Fruit fly (Drosophila melanogaster) whole organism, embryonic: ENCODE data around the gene CG33281.

Experiments
- Aef1 ChIP-seq: fragments of 200-800 bp; sonication (Bioruptor generic); IDR thresholded peaks from 3 replicates; pipeline ENCODE4 v1.3.6; 2022; ENCODE audit warnings: missing biosample characterization, missing genetic modification characterization
- Awh ChIP-seq: fragments of 200-800 bp; sonication (Bioruptor generic); IDR thresholded peaks from 2 replicates; pipeline ENCODE4, ENCODE4 v1.3.6; 2022; ENCODE audit warnings: missing biosample characterization, missing genetic modification characterization
- Blimp-1 ChIP-seq: fragments of 200-800 bp; sonication (Bioruptor generic); optimal IDR thresholded peaks from 3 replicates; lab custom pipeline; 2018; ENCODE audit warnings: missing biosample characterization, missing genetic modification characterization, mild to moderate bottlenecking, moderate library complexity, missing genetic modification reagents
- CG12104 ChIP-seq: fragments of 200-800 bp; sonication (Bioruptor generic); optimal IDR thresholded peaks from 3 replicates; lab custom pipeline; 2016; ENCODE audit warnings: missing biosample characterization, missing genetic modification characterization
- CG13894 ChIP-seq: fragments of 200-800 bp; sonication (Bioruptor generic); optimal IDR thresholded peaks from 3 replicates; lab custom pipeline; 2018; ENCODE audit warnings: missing biosample characterization, mild to moderate bottlenecking, missing genetic modification characterization, moderate library complexity
- CG14014 ChIP-seq: fragments of 200-800 bp; sonication (Bioruptor generic); IDR thresholded peaks from 2 replicates; pipeline ENCODE4 v1.3.6; 2022; ENCODE audit warnings: missing biosample characterization, missing genetic modification characterization
- CG15073 ChIP-seq: fragments of 200-800 bp; sonication (Bioruptor generic); optimal IDR thresholded peaks from 2 replicates; lab custom pipeline; 2016; ENCODE audit warnings: missing biosample characterization, missing genetic modification characterization
- CG15479 ChIP-seq: fragments of 200-800 bp; sonication (Bioruptor generic); optimal IDR thresholded peaks from 3 replicates; lab custom pipeline; 2019; ENCODE audit warnings: missing biosample characterization, mild to moderate bottlenecking, missing genetic modification characterization, moderate library complexity
- CG15514 ChIP-seq: fragments of 200-800 bp; sonication (Bioruptor generic); optimal IDR thresholded peaks from 3 replicates; lab custom pipeline; 2017; ENCODE audit warnings: missing biosample characterization, missing genetic modification characterization, mild to moderate bottlenecking, moderate library complexity, missing genetic modification reagents
- CG16815 ChIP-seq: fragments of 200-800 bp; sonication (Bioruptor generic); optimal IDR thresholded peaks from 3 replicates; lab custom pipeline; 2017; ENCODE audit warnings: missing biosample characterization, mild to moderate bottlenecking, missing genetic modification characterization
- CG17829 ChIP-seq: fragments of 200-800 bp; optimal IDR thresholded peaks from 2 replicates; lab custom pipeline; 2019; ENCODE audit warnings: missing biosample characterization, mild to moderate bottlenecking, missing genetic modification characterization, moderate library complexity
- CG18011 ChIP-seq: fragments of 200-800 bp; sonication (Bioruptor generic); optimal IDR thresholded peaks from 2 replicates; lab custom pipeline; 2017; ENCODE audit warnings: missing biosample characterization, missing genetic modification characterization, mild to moderate bottlenecking, moderate library complexity, missing genotype
- CG18262 ChIP-seq: fragments of 200-800 bp; optimal IDR thresholded peaks from 3 replicates; lab custom pipeline; 2019; ENCODE audit warnings: missing biosample characterization, mild to moderate bottlenecking, missing genetic modification characterization, moderate library complexity
- CG2120 ChIP-seq: fragments of 200-800 bp; sonication (Bioruptor generic); optimal IDR thresholded peaks from 3 replicates; lab custom pipeline; 2016; ENCODE audit warnings: missing biosample characterization, missing genetic modification characterization
- CG2875 ChIP-seq: fragments of 200-800 bp; sonication (Bioruptor generic); optimal IDR thresholded peaks from 2 replicates; lab custom pipeline; 2017; ENCODE audit warnings: missing biosample characterization, mild to moderate bottlenecking, missing genetic modification characterization, missing genetic modification reagents
- CG30020 ChIP-seq: fragments of 200-800 bp; optimal IDR thresholded peaks from 2 replicates; lab custom pipeline; 2019; ENCODE audit warnings: missing biosample characterization, mild to moderate bottlenecking, missing genetic modification characterization, moderate library complexity
- CG3065 ChIP-seq: fragments of 200-800 bp; sonication (Bioruptor generic); optimal IDR thresholded peaks from 2 replicates; lab custom pipeline; 2016; ENCODE audit warnings: missing biosample characterization, missing genetic modification characterization
- CG31441 ChIP-seq: fragments of 200-800 bp; sonication (Bioruptor generic); IDR thresholded peaks from 2 replicates; pipeline ENCODE4 v1.3.6; 2022; ENCODE audit warnings: missing biosample characterization, missing genetic modification characterization
- CG33213 ChIP-seq: fragments of 200-800 bp; sonication (Bioruptor generic); optimal IDR thresholded peaks from 3 replicates; lab custom pipeline; 2016; ENCODE audit warnings: missing biosample characterization, missing genetic modification characterization
- CG6175 ChIP-seq: fragments of 200-800 bp; sonication (Bioruptor generic); IDR thresholded peaks from 3 replicates; pipeline ENCODE4 v1.3.6; 2022; ENCODE audit warnings: missing biosample characterization, missing genetic modification characterization
- CG6683 ChIP-seq: fragments of 200-800 bp; sonication (Bioruptor generic); optimal IDR thresholded peaks from 2 replicates; lab custom pipeline; 2017; ENCODE audit warnings: missing biosample characterization, mild to moderate bottlenecking, missing genetic modification characterization, missing genetic modification reagents
- CG8281 ChIP-seq: fragments of 200-800 bp; sonication (Bioruptor generic); optimal IDR thresholded peaks from 2 replicates; lab custom pipeline; 2018; ENCODE audit warnings: missing biosample characterization, mild to moderate bottlenecking, missing genetic modification characterization, moderate library complexity
- CG9215 ChIP-seq: fragments of 200-800 bp; sonication (Bioruptor generic); IDR thresholded peaks from 2 replicates; pipeline ENCODE4 v1.3.6; 2022; ENCODE audit warnings: missing biosample characterization, missing genetic modification characterization
- CG9797 ChIP-seq: fragments of 200-800 bp; sonication (Bioruptor generic); optimal IDR thresholded peaks from 3 replicates; lab custom pipeline; 2018; ENCODE audit warnings: missing biosample characterization, mild to moderate bottlenecking, missing genetic modification characterization
- CrebB ChIP-seq: fragments of 200-800 bp; sonication (Bioruptor generic); optimal IDR thresholded peaks from 3 replicates; lab custom pipeline; 2018; ENCODE audit warnings: missing biosample characterization, mild to moderate bottlenecking, missing genetic modification characterization
- D19B ChIP-seq: fragments of 200-800 bp; sonication (Bioruptor generic); optimal IDR thresholded peaks from 2 replicates; lab custom pipeline; 2017; ENCODE audit warnings: missing biosample characterization, mild to moderate bottlenecking, missing genetic modification characterization
- ERR ChIP-seq: fragments of 200-800 bp; sonication (Bioruptor generic); optimal IDR thresholded peaks from 2 replicates; lab custom pipeline; 2016; ENCODE audit warnings: missing biosample characterization, missing genetic modification characterization
- Gug ChIP-seq: fragments of 200-800 bp; sonication (Bioruptor generic); IDR thresholded peaks from 4 replicates; pipeline ENCODE4 v1.3.6; 2022; ENCODE audit warnings: missing biosample characterization, missing genetic modification characterization
- Hsf ChIP-seq: fragments of 200-800 bp; sonication (Bioruptor generic); optimal IDR thresholded peaks from 3 replicates; lab custom pipeline; 2016; ENCODE audit warnings: missing biosample characterization, missing genetic modification characterization
- PHDP ChIP-seq: fragments of 200-800 bp; sonication (Bioruptor generic); optimal IDR thresholded peaks from 3 replicates; lab custom pipeline; 2018; ENCODE audit warnings: missing biosample characterization, mild to moderate bottlenecking, missing genetic modification characterization, moderate library complexity
- Sry-β ChIP-seq: fragments of 200-800 bp; sonication (Bioruptor generic); optimal IDR thresholded peaks from 2 replicates; lab custom pipeline; 2018; ENCODE audit warnings: missing biosample characterization, mild to moderate bottlenecking, missing genetic modification characterization, moderate library complexity
- Sry-δ ChIP-seq: fragments of 200-800 bp; sonication (Bioruptor generic); optimal IDR thresholded peaks from 2 replicates; lab custom pipeline; 2016; ENCODE audit warnings: missing biosample characterization, missing genetic modification characterization
- abd-A ChIP-seq: fragments of 200-800 bp; sonication (Bioruptor generic); optimal IDR thresholded peaks from 3 replicates; lab custom pipeline; 2019; ENCODE audit warnings: missing biosample characterization, mild to moderate bottlenecking, missing genetic modification characterization, moderate library complexity
- ase ChIP-seq: fragments of 200-800 bp; sonication (Bioruptor generic); IDR thresholded peaks from 3 replicates; pipeline ENCODE4 v1.3.6; 2022; ENCODE audit warnings: missing biosample characterization, missing genetic modification characterization
- bowl ChIP-seq: fragments of 200-800 bp; sonication (Bioruptor generic); IDR thresholded peaks from 2 replicates; pipeline ENCODE4 v1.3.6; 2022; ENCODE audit warnings: missing biosample characterization, missing genetic modification characterization
- btn ChIP-seq: fragments of 200-800 bp; sonication (Bioruptor generic); optimal IDR thresholded peaks from 2 replicates; lab custom pipeline; 2016; ENCODE audit warnings: missing biosample characterization, missing genetic modification characterization
- croc ChIP-seq: fragments of 200-800 bp; sonication (Bioruptor generic); conservative IDR thresholded peaks from 3 replicates; pipeline ENCODE4 v1.3.6; 2022; ENCODE audit warnings: missing biosample characterization, missing genetic modification characterization
- dati ChIP-seq: fragments of 200-800 bp; sonication (Bioruptor generic); IDR thresholded peaks from 2 replicates; pipeline ENCODE4 v1.3.6; 2022; ENCODE audit warnings: missing biosample characterization, missing genetic modification characterization
- esg ChIP-seq: fragments of 200-800 bp; sonication (Bioruptor generic); conservative IDR thresholded peaks from 2 replicates; pipeline ENCODE4 v1.3.6; 2022; ENCODE audit warnings: missing biosample characterization, missing genetic modification characterization
- pros ChIP-seq: fragments of 200-800 bp; sonication (Bioruptor generic); optimal IDR thresholded peaks from 3 replicates; lab custom pipeline; 2019; ENCODE audit warnings: missing biosample characterization, mild to moderate bottlenecking, missing genetic modification characterization, moderate library complexity
- pum ChIP-seq: fragments of 200-800 bp; sonication (Bioruptor generic); optimal IDR thresholded peaks from 2 replicates; lab custom pipeline; 2016; ENCODE audit warnings: missing biosample characterization, missing genetic modification characterization
- pzg ChIP-seq: fragments of 200-800 bp; sonication (Bioruptor generic); optimal IDR thresholded peaks from 3 replicates; lab custom pipeline; 2018; ENCODE audit warnings: missing biosample characterization, mild to moderate bottlenecking, missing genetic modification characterization, moderate library complexity
- rib ChIP-seq: fragments of 200-800 bp; sonication (Bioruptor generic); IDR thresholded peaks from 2 replicates; pipeline ENCODE4 v1.3.6; 2022; ENCODE audit warnings: missing biosample characterization, missing genetic modification characterization
- sob ChIP-seq: fragments of 200-800 bp; sonication (Bioruptor generic); IDR thresholded peaks from 2 replicates; pipeline ENCODE4 v1.3.6; 2022; ENCODE audit warnings: missing biosample characterization, missing genetic modification characterization
- tll ChIP-seq, 2 experiments: fragments of 200-800 bp in 1 of 2; fragments of >200 bp in 1 of 2; sonication (Bioruptor generic) in 1 of 2; optimal IDR thresholded peaks; 2 replicates each; lab custom pipeline; 2017 to 2019; ENCODE audit warnings: missing biosample characterization in 2 of 2, missing genetic modification characterization in 2 of 2, mild to moderate bottlenecking in 1 of 2, moderate library complexity in 1 of 2
- tna ChIP-seq: fragments of 200-800 bp; sonication (Bioruptor generic); IDR thresholded peaks from 2 replicates; pipeline ENCODE4 v1.3.6; 2022; ENCODE audit warnings: missing biosample characterization, missing genetic modification characterization; ENCODE audit not compliant: partially characterized antibody
- tx ChIP-seq: fragments of 200-800 bp; sonication (Bioruptor generic); optimal IDR thresholded peaks from 2 replicates; lab custom pipeline; 2016; ENCODE audit warnings: missing biosample characterization, missing genetic modification characterization
- unpg ChIP-seq: fragments of 200-800 bp; sonication (Bioruptor generic); optimal IDR thresholded peaks from 3 replicates; lab custom pipeline; 2018; ENCODE audit warnings: missing biosample characterization, mild to moderate bottlenecking, missing genetic modification characterization, moderate library complexity

The CG33281 gene

dm6 chr2L:3302958-3303842, 20.8 kb upstream of the CG33281 start, which contains the start of gene CG9663 (continued):
- TF ChIP-seq CG18011 (GFP tag; lab: Kevin White, UChicago) (no peak), CG6175 (GFP tag; lab: Robert Waterston, UW) (no peak), CG2120 (GFP tag; lab: Kevin White, UChicago) (peak; percentile 34), CG13894 (peak; percentile 48), CG15514 (GFP tag; lab: Kevin White, UChicago) (peak; percentile 35), croc (GFP tag; lab: Robert Waterston, UW) (no peak), pros (peak; percentile 94), CG31441 (GFP tag; lab: Robert Waterston, UW) (no peak), dati (no peak), CG16815 (GFP tag; lab: Kevin White, UChicago) (no peak), Sry-δ (GFP tag; lab: Kevin White, UChicago) (peak; percentile 91), CG15073 (GFP tag; lab: Kevin White, UChicago) (peak; percentile 25), CG8281 (tag; lab: Kevin White, UChicago) (no peak), CrebB (no peak), tll (GFP tag; optimal IDR thresholded peaks at IDR 0.05; lab: Kevin White, UChicago) (no peak), ase (GFP tag; lab: Robert Waterston, UW) (no peak), bowl (peak; percentile 40; the same call in 1 of the 2 replicates), tx (peak; percentile 9), CG33213 (GFP tag; lab: Kevin White, UChicago) (peak; percentile 38), CG9215 (GFP tag; lab: Robert Waterston, UW) (peak; percentile 99), D19B (GFP tag; lab: Kevin White, UChicago) (no peak), Awh (peak; percentile 49; the same call in 1 of the 2 replicates), CG12104 (GFP tag; lab: Kevin White, UChicago) (no peak), Gug (GFP tag; lab: Robert Waterston, UW) (peak; percentile 31; the same call in 1 of the 4 replicates), CG17829 (tag; lab: Kevin White, UChicago) (peak; percentile 9), unpg (GFP tag; lab: Kevin White, UChicago) (peak; percentile 36), sob (GFP tag; lab: Robert Waterston, UW) (peak; percentile 62; the same call in 1 of the 2 replicates), btn (GFP tag; lab: Kevin White, UChicago) (no peak), pum (GFP tag; lab: Kevin White, UChicago) (no peak), Aef1 (no peak), tna (GFP tag; lab: Robert Waterston, UW) (no peak), CG2875 (GFP tag; lab: Kevin White, UChicago) (no peak), abd-A (peak; percentile 69), Hsf (GFP tag; lab: Kevin White, UChicago) (no peak), esg (no peak), CG15479 (GFP tag; lab: Kevin White, UChicago) (no peak), pzg (GFP tag; lab: Kevin White, UChicago) (peak; percentile 70), CG3065 (GFP tag; lab: Kevin White, UChicago) (no peak), CG14014 (GFP tag; lab: Robert Waterston, UW) (no peak), CG9797 (GFP tag; lab: Kevin White, UChicago) (peak; percentile 78), CG6683 (GFP tag; lab: Kevin White, UChicago) (no peak), ERR (GFP tag; lab: Kevin White, UChicago) (peak; percentile 19), Sry-β (GFP tag; lab: Kevin White, UChicago) (no peak), CG30020 (tag; lab: Kevin White, UChicago) (no peak), Blimp-1 (peak; percentile 5), rib (GFP tag; lab: Robert Waterston, UW) (peak; percentile 46; the same call in 1 of the 2 replicates), PHDP (tag; lab: Kevin White, UChicago) (peak; percentile 29), CG18262 (tag; lab: Kevin White, UChicago) (peak; percentile 10)
